Worm (Caenorhabditis elegans) whole organism, L1 larva: ENCODE results near the gene T20F7.3.

Source experiments
- aha-1 ChIP-seq: fragments of 150-350 bp; optimal IDR thresholded peaks from 2 replicates; lab custom pipeline; 2014; ENCODE audit warnings: missing biosample characterization, missing genetic modification characterization
- lin-13 ChIP-seq: fragments of 150-350 bp; optimal IDR thresholded peaks from 2 replicates; lab custom pipeline; 2014; ENCODE audit warnings: missing biosample characterization, missing genetic modification reagents, missing genetic modification characterization
- lin-39 ChIP-seq: fragments of 150-350 bp; optimal IDR thresholded peaks from 2 replicates; lab custom pipeline; 2014; ENCODE audit warnings: missing biosample characterization, missing genetic modification reagents, missing genetic modification characterization
- pax-3 ChIP-seq: fragments of 200-800 bp; sonication (Bioruptor generic); optimal IDR thresholded peaks from 2 replicates; lab custom pipeline; 2018; ENCODE audit warnings: mild to moderate bottlenecking, missing genetic modification characterization, moderate library complexity, missing compliant biosample characterization
- pqm-1 ChIP-seq: sonication (generic microtip); optimal IDR thresholded peaks from 3 replicates; lab custom pipeline; 2017; ENCODE audit warnings: missing biosample characterization, missing genetic modification characterization
- snu-23 ChIP-seq: sonication (generic microtip); optimal IDR thresholded peaks from 2 replicates; lab custom pipeline; 2016; ENCODE audit warnings: missing genetic modification characterization, missing compliant biosample characterization
- unc-62 ChIP-seq: fragments of 150-350 bp; optimal IDR thresholded peaks from 2 replicates; lab custom pipeline; 2014; ENCODE audit warnings: missing biosample characterization, missing genetic modification reagents, missing genetic modification characterization
- zag-1 ChIP-seq: fragments of 150-350 bp; optimal IDR thresholded peaks from 2 replicates; lab custom pipeline; 2014; ENCODE audit warnings: missing biosample characterization, missing genetic modification characterization

DNA sequence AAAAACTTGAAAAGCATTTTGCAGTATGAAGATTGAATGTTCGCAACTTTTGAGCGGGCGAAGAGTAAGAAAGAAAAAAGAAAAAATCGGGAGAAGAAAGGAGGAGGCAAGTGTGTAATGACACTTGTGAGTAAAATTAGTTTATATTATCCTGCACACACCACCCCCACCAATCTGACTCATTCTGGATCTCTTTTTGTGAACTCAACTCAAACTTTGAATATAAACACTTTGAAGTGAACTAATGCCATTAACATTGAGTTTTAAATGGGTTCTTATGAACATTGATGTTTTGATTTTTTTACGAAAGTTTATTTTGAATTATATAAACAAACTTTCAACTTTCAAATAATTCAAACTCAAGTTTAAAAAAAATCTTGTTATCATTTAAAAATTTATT lies 15.3 kb upstream of the T20F7.3 start, which contains the start of gene F41G4.8:
- no peak for TF ChIP-seq zag-1 (tag; lab: Kevin White, UChicago)
- TF ChIP-seq pqm-1, result no peak
- no peak for TF ChIP-seq pax-3
- TF ChIP-seq lin-13 (GFP tag; lab: Kevin White, UChicago), result no peak
- no peak for TF ChIP-seq snu-23 (GFP tag; lab: Kevin White, UChicago)
- no peak for TF ChIP-seq lin-39
- no peak for TF ChIP-seq unc-62 (GFP tag; lab: Kevin White, UChicago)
- TF ChIP-seq aha-1, result no peak
